Fruit fly (Drosophila melanogaster) whole organism: ENCODE data around the gene Cyp9f2.
A peak's percentile ranks its signal among the peaks of the same experiment; 100 is the strongest.

Experiments used
- CG8478 ChIP-seq: fragments of >200 bp; optimal IDR thresholded peaks from 2 replicates; lab custom pipeline; 2018; ENCODE audit warnings: inconsistent platforms
- Dll ChIP-seq: fragments of >200 bp; optimal IDR thresholded peaks from 2 replicates; lab custom pipeline; 2017
- EcR ChIP-seq, 2 experiments: fragments of >200 bp; optimal IDR thresholded peaks; 2 replicates each; lab custom pipeline; 2017; ENCODE audit warnings: missing biosample characterization in 2 of 2, missing genetic modification characterization in 2 of 2, missing genetic modification reagents in 2 of 2
- pan ChIP-seq: fragments of >200 bp; optimal IDR thresholded peaks from 2 replicates; lab custom pipeline; 2017
- psq ChIP-seq: fragments of >200 bp; optimal IDR thresholded peaks from 2 replicates; lab custom pipeline; 2017
- usp ChIP-seq: fragments of >200 bp; optimal IDR thresholded peaks from 2 replicates; lab custom pipeline; 2017; ENCODE audit warnings: missing biosample characterization, missing genetic modification characterization, mixed read lengths

Cyp9f2 gene

dm6 chr3R:12375258-12375783 lies 30.5 kb downstream of the Cyp9f2 start, which contains the start of gene GstD5:
GstD5 (plus strand) TSS chr3R:12375733.
- TF ChIP-seq usp (GFP tag; lab: Kevin White, UChicago) (no peak), Dll (lab: Kevin White, UChicago) (no peak), pan (no peak), psq (lab: Kevin White, UChicago) (no peak), EcR (GFP tag; optimal IDR thresholded peaks at IDR 0.05; lab: Kevin White, UChicago) (no peak), CG8478 (lab: Kevin White, UChicago) (no peak)

- no peak for TF ChIP-seq EcR (GFP tag; optimal IDR thresholded peaks at IDR 0.05; lab: Kevin White, UChicago)
- no peak for TF ChIP-seq psq (lab: Kevin White, UChicago)
- no peak for TF ChIP-seq CG8478 (lab: Kevin White, UChicago)
- no peak for TF ChIP-seq Dll (lab: Kevin White, UChicago)
- no peak for TF ChIP-seq usp (GFP tag; lab: Kevin White, UChicago)
Measured at dm6 chr3R:12373800-12374199, 32.0 kb downstream of the Cyp9f2 start, which contains the start of gene GstD4. GstD4 (plus strand) TSS chr3R:12374100.

dm6 chr3R:12372800-12373199 lies 33.0 kb downstream of the Cyp9f2 start, which contains the start of gene GstD3:
GstD3 (plus strand) TSS chr3R:12373068.
- TF ChIP-seq Dll (lab: Kevin White, UChicago) (no peak), pan (no peak), EcR (GFP tag; optimal IDR thresholded peaks at IDR 0.05; lab: Kevin White, UChicago) (no peak), psq (lab: Kevin White, UChicago) (no peak), usp (GFP tag; lab: Kevin White, UChicago) (no peak), CG8478 (lab: Kevin White, UChicago) (no peak)

dm6 chr3R:12371671-12372070 lies 34.2 kb downstream of the Cyp9f2 start, which contains the start of gene GstD2:
GstD2 (plus strand) TSS chr3R:12371971.
- TF ChIP-seq EcR (GFP tag; optimal IDR thresholded peaks at IDR 0.05; lab: Kevin White, UChicago) (no peak), psq (lab: Kevin White, UChicago) (no peak), usp (GFP tag; lab: Kevin White, UChicago) (no peak), Dll (lab: Kevin White, UChicago) (no peak), pan (no peak), CG8478 (lab: Kevin White, UChicago) (no peak)

dm6 chr3R:12370643-12370995 lies 35.2 kb downstream of the Cyp9f2 start:
- TF ChIP-seq EcR (GFP tag; optimal IDR thresholded peaks at IDR 0.05; lab: Kevin White, UChicago), result peak in 1 of 2 experiments; percentile 64
- no peak for TF ChIP-seq Dll (lab: Kevin White, UChicago)

dm6 chr3R:12369793-12370642 lies 35.8 kb downstream of the Cyp9f2 start:
- TF ChIP-seq usp (GFP tag; lab: Kevin White, UChicago) (no peak), EcR (GFP tag; optimal IDR thresholded peaks at IDR 0.05; lab: Kevin White, UChicago) (no peak), Dll (lab: Kevin White, UChicago) (no peak), psq (lab: Kevin White, UChicago) (no peak), pan (no peak), CG8478 (lab: Kevin White, UChicago) (no peak)

- TF ChIP-seq Dll (lab: Kevin White, UChicago) (no peak), EcR (GFP tag; optimal IDR thresholded peaks at IDR 0.05; lab: Kevin White, UChicago) (peak in 1 of 2 experiments; percentile 4)
Measured at dm6 chr3R:12369135-12369792, 36.6 kb downstream of the Cyp9f2 start, which contains the start of gene GstD1. GstD1 (minus strand) TSS chr3R:12369268.

dm6 chr3R:12367464-12367863 lies 38.4 kb downstream of the Cyp9f2 start, which contains the start of gene GstD9:
GstD9 (minus strand) TSS chr3R:12367564.
- TF ChIP-seq pan (no peak), usp (GFP tag; lab: Kevin White, UChicago) (no peak), EcR (GFP tag; optimal IDR thresholded peaks at IDR 0.05; lab: Kevin White, UChicago) (no peak), CG8478 (lab: Kevin White, UChicago) (no peak), Dll (lab: Kevin White, UChicago) (no peak), psq (lab: Kevin White, UChicago) (no peak)

dm6 chr3R:12365887-12366286 lies 39.9 kb downstream of the Cyp9f2 start:
- no peak for TF ChIP-seq EcR (GFP tag; optimal IDR thresholded peaks at IDR 0.05; lab: Kevin White, UChicago)
- TF ChIP-seq Dll (lab: Kevin White, UChicago), result no peak
- TF ChIP-seq pan, result no peak
- no peak for TF ChIP-seq CG8478 (lab: Kevin White, UChicago)
- no peak for TF ChIP-seq psq (lab: Kevin White, UChicago)
- TF ChIP-seq usp (GFP tag; lab: Kevin White, UChicago), result no peak

- TF ChIP-seq pan (no peak), Dll (lab: Kevin White, UChicago) (no peak), usp (GFP tag; lab: Kevin White, UChicago) (no peak), EcR (GFP tag; optimal IDR thresholded peaks at IDR 0.05; lab: Kevin White, UChicago) (no peak), CG8478 (lab: Kevin White, UChicago) (no peak), psq (lab: Kevin White, UChicago) (no peak)
Measured at dm6 chr3R:12365264-12365840, 40.5 kb downstream of the Cyp9f2 start, which contains the start of gene GstD10. GstD10 (minus strand) TSS chr3R:12365735.

dm6 chr3R:12364580-12364979 lies 41.2 kb downstream of the Cyp9f2 start, which contains the start of gene Tim17a1:
Tim17a1 (minus strand) TSS chr3R:12364680.
- TF ChIP-seq pan (no peak), EcR (GFP tag; optimal IDR thresholded peaks at IDR 0.05; lab: Kevin White, UChicago) (no peak), usp (GFP tag; lab: Kevin White, UChicago) (no peak), Dll (lab: Kevin White, UChicago) (no peak), CG8478 (lab: Kevin White, UChicago) (no peak), psq (lab: Kevin White, UChicago) (no peak)
